Fruit fly (Drosophila melanogaster) whole organism, embryonic: Measurements from ENCODE around the gene CG15337.

Experiments
- CG16813 ChIP-seq: fragments of 200-800 bp; sonication (Bioruptor generic); IDR thresholded peaks from 3 replicates; pipeline ENCODE4 v1.3.6; 2022; ENCODE audit warnings: missing biosample characterization, missing genetic modification characterization; ENCODE audit not compliant: partially characterized antibody
- CG17802 ChIP-seq: fragments of 200-800 bp; sonication (Bioruptor generic); optimal IDR thresholded peaks from 2 replicates; lab custom pipeline; 2018; ENCODE audit warnings: missing biosample characterization, mild to moderate bottlenecking, missing genetic modification characterization, moderate library complexity
- ERR ChIP-seq: fragments of 200-800 bp; sonication (Bioruptor generic); optimal IDR thresholded peaks from 2 replicates; lab custom pipeline; 2016; ENCODE audit warnings: missing biosample characterization, missing genetic modification characterization

dm6 chrX:8192191-8192590 lies 32.3 kb downstream of the CG15337 start:
- no peak for TF ChIP-seq CG16813 (GFP tag; lab: Robert Waterston, UW)
- no peak for TF ChIP-seq ERR (GFP tag; lab: Kevin White, UChicago)
- TF ChIP-seq CG17802 (tag; lab: Kevin White, UChicago) = no peak
